Fruit fly (Drosophila melanogaster): ENCODE measurements around the gene ND-B14.5A.

dm6 chrX:2149478-2149877 lies 22.8 kb upstream of the ND-B14.5A start, which contains the start of gene bcn92:
- TF ChIP-seq CG4820 (GFP tag; optimal IDR thresholded peaks at IDR 0.05) (peak; percentile 18), lab (GFP tag; optimal IDR thresholded peaks at IDR 0.05) (no peak), al (GFP tag; IDR thresholded peaks at IDR 0.05) (0 out of 2 replicates have a peak, but pooled peaks have one; percentile 6), CG9817 (tag; optimal IDR thresholded peaks at IDR 0.05) (peak; percentile 5), vfl (GFP tag; optimal IDR thresholded peaks at IDR 0.05) (peak; percentile 33)
